Worm (Caenorhabditis elegans): Measurements from ENCODE around the gene wip-1.
A peak's percentile ranks its signal among the peaks of the same experiment; 100 is the strongest.

wip-1 gene

ce11 chrIII:5006881-5007280, 11.6 kb upstream of the wip-1 start, which contains the start of gene R144.12:
TSS of gene R144.12 (minus strand) at chrIII:5006981.
- TF ChIP-seq nhr-12 (tag; optimal IDR thresholded peaks at IDR 0.05) (no peak), blmp-1 (tag; optimal IDR thresholded peaks at IDR 0.05) (no peak), sem-2 (GFP tag; optimal IDR thresholded peaks at IDR 0.05) (no peak), ceh-83 (GFP tag; optimal IDR thresholded peaks at IDR 0.05) (no peak), drap-1 (GFP tag; optimal IDR thresholded peaks at IDR 0.05) (no peak), lin-32 (GFP tag; optimal IDR thresholded peaks at IDR 0.05) (no peak), mep-1 (tag; optimal IDR thresholded peaks at IDR 0.05) (no peak), flh-1 (GFP tag; optimal IDR thresholded peaks at IDR 0.05) (no peak), ztf-11 (tag; optimal IDR thresholded peaks at IDR 0.05) (no peak), unc-62 (GFP tag; optimal IDR thresholded peaks at IDR 0.05) (no peak), ceh-43 (GFP tag; optimal IDR thresholded peaks at IDR 0.05) (no peak), lsy-2 (tag; optimal IDR thresholded peaks at IDR 0.05) (no peak), pha-4 (tag; optimal IDR thresholded peaks at IDR 0.05) (no peak), unc-39 (tag; optimal IDR thresholded peaks at IDR 0.05) (no peak), elt-1 (tag; optimal IDR thresholded peaks at IDR 0.05; ENCODE audit: borderline replicate concordance, insufficient read depth) (no peak)

ce11 chrIII:5008730-5009129, 9.7 kb upstream of the wip-1 start, which contains the start of gene R144.11:
TSS of gene R144.11 (minus strand) at chrIII:5008830.
- no peak for TF ChIP-seq bed-3 (GFP tag; optimal IDR thresholded peaks at IDR 0.05)
- TF ChIP-seq sem-2 (GFP tag; optimal IDR thresholded peaks at IDR 0.05): no peak
- TF ChIP-seq M03D4.4 (tag; optimal IDR thresholded peaks at IDR 0.05): no peak
- no peak for TF ChIP-seq pha-4 (tag; optimal IDR thresholded peaks at IDR 0.05)
- no peak for TF ChIP-seq unc-39 (tag; optimal IDR thresholded peaks at IDR 0.05)
- no peak for TF ChIP-seq nhr-2 (tag; optimal IDR thresholded peaks at IDR 0.05)
- TF ChIP-seq zip-8 (tag; optimal IDR thresholded peaks at IDR 0.05): no peak

- no peak for TF ChIP-seq sptf-1 (tag; optimal IDR thresholded peaks at IDR 0.05)
- TF ChIP-seq nhr-76 (tag; optimal IDR thresholded peaks at IDR 0.05): no peak
- TF ChIP-seq hlh-1 (tag; optimal IDR thresholded peaks at IDR 0.05): no peak
- no peak for TF ChIP-seq sem-2 (GFP tag; optimal IDR thresholded peaks at IDR 0.05)
- no peak for TF ChIP-seq ceh-43 (GFP tag; optimal IDR thresholded peaks at IDR 0.05)
- TF ChIP-seq M03D4.4 (tag; optimal IDR thresholded peaks at IDR 0.05): no peak
- TF ChIP-seq bed-3 (GFP tag; optimal IDR thresholded peaks at IDR 0.05): no peak
- no peak for TF ChIP-seq ham-2 (GFP tag; optimal IDR thresholded peaks at IDR 0.05)
- no peak for TF ChIP-seq ceh-83 (GFP tag; optimal IDR thresholded peaks at IDR 0.05)
- no peak for TF ChIP-seq nhr-237 (tag; optimal IDR thresholded peaks at IDR 0.05)
These were observed 7.7 kb upstream of the wip-1 start for ce11 chrIII:5010723-5011122.

- no peak for TF ChIP-seq elt-1 (tag; optimal IDR thresholded peaks at IDR 0.05; ENCODE audit: borderline replicate concordance, insufficient read depth)
- no peak for TF ChIP-seq nhr-12 (tag; optimal IDR thresholded peaks at IDR 0.05)
- TF ChIP-seq ham-2 (GFP tag; optimal IDR thresholded peaks at IDR 0.05): no peak
These were observed 6.0 kb upstream of the wip-1 start for ce11 chrIII:5012460-5012859.

- no peak for TF ChIP-seq snpc-4 (tag; optimal IDR thresholded peaks at IDR 0.05)
- TF ChIP-seq unc-39 (tag; optimal IDR thresholded peaks at IDR 0.05): no peak
- TF ChIP-seq M03D4.4 (tag; optimal IDR thresholded peaks at IDR 0.05): peak; percentile 67
- TF ChIP-seq nhr-28 (tag; optimal IDR thresholded peaks at IDR 0.05): no peak
- TF ChIP-seq drap-1 (GFP tag; optimal IDR thresholded peaks at IDR 0.05): peak; percentile 77
- peak; percentile 69 for TF ChIP-seq lsy-2 (tag; optimal IDR thresholded peaks at IDR 0.05)
- TF ChIP-seq ceh-39 (tag; optimal IDR thresholded peaks at IDR 0.05): peak; percentile 72
- peak; percentile 68 for TF ChIP-seq cnd-1 (tag; optimal IDR thresholded peaks at IDR 0.05)
- no peak for TF ChIP-seq elt-3 (tag; optimal IDR thresholded peaks at IDR 0.05)
- peak; percentile 74 for TF ChIP-seq hlh-1 (tag; optimal IDR thresholded peaks at IDR 0.05)
- no peak for TF ChIP-seq ceh-83 (GFP tag; optimal IDR thresholded peaks at IDR 0.05)
- TF ChIP-seq pha-4 (tag; optimal IDR thresholded peaks at IDR 0.05): peak; percentile 47
- no peak for TF ChIP-seq bed-3 (GFP tag; optimal IDR thresholded peaks at IDR 0.05)
- TF ChIP-seq lin-13 (tag; optimal IDR thresholded peaks at IDR 0.05): peak; percentile 16
- TF ChIP-seq ztf-11 (tag; optimal IDR thresholded peaks at IDR 0.05): peak; percentile 78
- no peak for TF ChIP-seq lin-32 (GFP tag; optimal IDR thresholded peaks at IDR 0.05)
- peak; percentile 94 for TF ChIP-seq unc-62 (GFP tag; optimal IDR thresholded peaks at IDR 0.05)
- peak; percentile 26 for TF ChIP-seq blmp-1 (tag; optimal IDR thresholded peaks at IDR 0.05)
- TF ChIP-seq mls-2 (tag; optimal IDR thresholded peaks at IDR 0.05): peak; percentile 84
- TF ChIP-seq ham-2 (GFP tag; optimal IDR thresholded peaks at IDR 0.05): peak; percentile 88
- no peak for TF ChIP-seq nhr-76 (tag; optimal IDR thresholded peaks at IDR 0.05)
- no peak for TF ChIP-seq mab-5 (tag; optimal IDR thresholded peaks at IDR 0.05)
- TF ChIP-seq zip-8 (tag; optimal IDR thresholded peaks at IDR 0.05): peak; percentile 2
- peak; percentile 97 for TF ChIP-seq unc-120 (tag; optimal IDR thresholded peaks at IDR 0.05; ENCODE audit: poor library complexity, severe bottlenecking)
- TF ChIP-seq sem-2 (GFP tag; optimal IDR thresholded peaks at IDR 0.05): no peak
- TF ChIP-seq tbx-8 (GFP tag; optimal IDR thresholded peaks at IDR 0.05): peak; percentile 7
- TF ChIP-seq mep-1 (tag; optimal IDR thresholded peaks at IDR 0.05): peak; percentile 89
- peak; percentile 63 for TF ChIP-seq nhr-237 (tag; optimal IDR thresholded peaks at IDR 0.05)
- TF ChIP-seq ceh-43 (GFP tag; optimal IDR thresholded peaks at IDR 0.05): peak; percentile 3
- no peak for TF ChIP-seq flh-1 (GFP tag; optimal IDR thresholded peaks at IDR 0.05)
- TF ChIP-seq nhr-12 (tag; optimal IDR thresholded peaks at IDR 0.05): no peak
- TF ChIP-seq ces-1 (GFP tag; optimal IDR thresholded peaks at IDR 0.05): peak; percentile 97
- peak; percentile 52 for TF ChIP-seq sptf-1 (tag; optimal IDR thresholded peaks at IDR 0.05)
- TF ChIP-seq nhr-2 (tag; optimal IDR thresholded peaks at IDR 0.05): peak; percentile 61
- no peak for TF ChIP-seq elt-1 (tag; optimal IDR thresholded peaks at IDR 0.05; ENCODE audit: borderline replicate concordance, insufficient read depth)
These were observed 4.5 kb upstream of the wip-1 start for ce11 chrIII:5013915-5014346.

All from whole organism, mixed stage, embryonic.